Worm (Caenorhabditis elegans): ENCODE data around the gene T06C12.14.
"Not testable (repeated sequence)": the region's sequence is repeated elsewhere in the genome, so short reads cannot be mapped to it uniquely, and the experiment has no call there.

The T06C12.14 gene

DNA sequence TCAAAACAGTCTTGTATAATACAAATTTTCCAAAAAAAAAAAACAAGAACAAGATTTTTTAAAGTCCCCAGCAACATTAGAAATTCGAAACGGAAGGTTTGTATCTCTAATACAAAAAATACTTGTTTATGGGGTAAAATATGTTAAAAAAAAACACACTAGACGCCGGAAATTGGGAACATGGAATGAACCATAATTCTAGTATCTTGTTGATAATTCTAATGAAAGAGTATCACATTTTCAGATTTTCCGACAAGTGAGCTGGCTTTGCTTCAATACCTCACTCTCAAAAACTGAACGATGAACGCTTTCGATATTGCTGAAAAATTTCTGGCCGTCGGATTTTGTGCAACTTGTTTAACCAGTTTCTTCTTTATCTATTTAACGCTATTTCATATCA lies 2.1 kb upstream of the T06C12.14 start, which contains the start of gene str-60:
str-60 (plus strand) TSS at position 301 of the 400 bp plus-strand sequence.
- no peak for TF ChIP-seq ztf-11 (tag; optimal IDR thresholded peaks at IDR 0.05)
- no peak for TF ChIP-seq nhr-77 (tag; optimal IDR thresholded peaks at IDR 0.05)
- no peak for TF ChIP-seq lin-1 (GFP tag; IDR thresholded peaks at IDR 0.05)

DNA sequence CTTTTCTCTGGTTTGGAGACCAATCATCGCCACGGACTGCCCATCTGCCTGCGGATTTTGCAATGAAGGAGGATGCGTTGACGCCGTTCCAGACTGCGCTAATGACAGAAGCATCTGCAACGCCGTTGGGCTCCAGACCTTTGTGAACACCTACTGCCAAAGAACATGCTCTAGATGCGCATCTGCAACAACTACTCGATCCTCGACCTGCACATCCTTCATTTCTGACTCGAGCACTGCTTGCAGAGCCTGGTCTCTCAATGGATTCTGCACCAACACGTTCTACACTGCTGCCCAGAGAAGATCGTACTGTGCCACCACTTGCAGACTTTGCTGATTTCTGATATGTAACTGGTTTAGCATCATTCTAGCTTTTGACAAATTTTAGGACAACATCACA lies 768 bp downstream of the T06C12.14 start:
- TF ChIP-seq mxl-3 (GFP tag; optimal IDR thresholded peaks at IDR 0.05) (no peak), hif-1 (tag; optimal IDR thresholded peaks at IDR 0.05) (no peak), dve-1 (tag; optimal IDR thresholded peaks at IDR 0.05; ENCODE audit: insufficient read depth) (no peak), mxl-2 (GFP tag; conservative IDR thresholded peaks at IDR 0.05) (no peak), daf-16 (GFP tag; optimal IDR thresholded peaks at IDR 0.05) (no peak), daf-16 (tag; optimal IDR thresholded peaks at IDR 0.05) (no peak), F10B5.3 (tag; optimal IDR thresholded peaks at IDR 0.05) (no peak), Y5F2A.4 (GFP tag; optimal IDR thresholded peaks at IDR 0.05) (no peak), dmd-6 (GFP tag; IDR thresholded peaks at IDR 0.05) (no peak)

DNA sequence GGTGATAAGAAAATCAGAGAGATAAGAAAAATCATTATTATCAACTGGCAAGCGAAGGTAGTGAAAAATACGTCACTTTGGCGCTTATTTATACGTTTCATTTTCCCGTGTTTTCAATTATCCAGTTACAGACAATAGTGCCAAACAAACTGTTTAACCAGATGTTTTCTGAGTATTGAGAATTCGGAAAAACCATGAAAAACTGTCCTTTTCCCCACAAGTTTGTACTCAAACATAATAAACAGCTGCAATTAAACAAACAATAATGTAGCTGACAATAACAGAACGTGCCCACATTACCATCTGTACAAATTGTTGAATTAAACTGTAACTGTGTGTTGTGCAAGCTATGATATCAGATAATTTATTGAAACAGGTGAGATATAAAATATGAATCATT lies 5.7 kb downstream of the T06C12.14 start, which contains the start of the genes F35E8.1 and F35E8.2:
F35E8.1 (minus strand) TSS at position 101 of the 400 bp plus-strand sequence.
F35E8.2 (plus strand) TSS at position 132 of the 400 bp plus-strand sequence.
- 0 out of 2 replicates have a peak, but pooled peaks have one; percentile 14 for TF ChIP-seq dmd-6 (GFP tag; IDR thresholded peaks at IDR 0.05)
- not testable (repeated sequence) for TF ChIP-seq daf-16 (GFP tag; optimal IDR thresholded peaks at IDR 0.05)
- TF ChIP-seq daf-16 (tag; optimal IDR thresholded peaks at IDR 0.05) = peak; percentile 46

DNA sequence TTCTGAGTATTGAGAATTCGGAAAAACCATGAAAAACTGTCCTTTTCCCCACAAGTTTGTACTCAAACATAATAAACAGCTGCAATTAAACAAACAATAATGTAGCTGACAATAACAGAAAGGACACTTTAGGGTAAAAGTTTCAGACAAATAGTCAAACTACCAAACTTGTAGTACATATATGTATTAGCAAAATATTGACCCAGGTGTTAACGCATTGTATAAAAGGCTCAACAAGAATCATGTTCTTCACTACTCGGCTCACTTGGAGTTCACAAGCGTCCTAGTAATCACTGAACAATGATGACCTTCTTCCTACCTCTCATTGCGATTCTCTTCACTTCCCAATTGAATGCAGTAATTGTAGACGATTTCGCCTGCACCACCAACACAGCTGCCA lies 12.1 kb downstream of the T06C12.14 start, which contains the start of gene F35E8.6:
F35E8.6 (plus strand) TSS at position 301 of the 400 bp plus-strand sequence.
- TF ChIP-seq nhr-11 (tag; optimal IDR thresholded peaks at IDR 0.05) (no peak), lsy-2 (tag; optimal IDR thresholded peaks at IDR 0.05) (no peak), T26A8.4 (GFP tag; IDR thresholded peaks at IDR 0.05) (no peak), nhr-10 (tag; optimal IDR thresholded peaks at IDR 0.05) (no peak), mdl-1 (tag; optimal IDR thresholded peaks at IDR 0.05) (no peak), ceh-28 (tag; optimal IDR thresholded peaks at IDR 0.05) (no peak), unc-130 (GFP tag; optimal IDR thresholded peaks at IDR 0.05) (no peak), ctbp-1 (GFP tag; IDR thresholded peaks at IDR 0.05) (no peak), R02D3.7 (tag; optimal IDR thresholded peaks at IDR 0.05) (no peak)

DNA sequence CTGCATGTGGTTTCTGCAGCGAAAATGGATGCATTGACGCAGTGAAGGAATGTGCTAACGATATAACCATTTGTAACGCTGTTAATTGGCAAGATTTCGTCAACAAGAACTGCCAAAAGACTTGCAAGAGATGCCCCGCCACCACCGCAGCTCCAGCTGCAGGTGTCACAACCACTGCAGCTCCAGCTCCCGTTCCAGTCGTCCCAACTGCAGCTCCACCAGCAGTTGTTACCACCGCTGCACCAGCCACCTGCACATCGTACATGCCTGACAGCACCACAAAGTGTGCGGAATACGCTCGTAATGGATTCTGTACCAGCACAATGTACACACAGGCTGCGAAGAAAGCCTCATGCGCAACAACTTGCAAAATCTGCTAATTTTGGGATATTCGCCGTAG lies 12.9 kb downstream of the T06C12.14 start:
- TF ChIP-seq D1046.2 (GFP tag; IDR thresholded peaks at IDR 0.05) (no peak), set-16 (GFP tag; IDR thresholded peaks at IDR 0.05) (peak; percentile 58)

DNA sequence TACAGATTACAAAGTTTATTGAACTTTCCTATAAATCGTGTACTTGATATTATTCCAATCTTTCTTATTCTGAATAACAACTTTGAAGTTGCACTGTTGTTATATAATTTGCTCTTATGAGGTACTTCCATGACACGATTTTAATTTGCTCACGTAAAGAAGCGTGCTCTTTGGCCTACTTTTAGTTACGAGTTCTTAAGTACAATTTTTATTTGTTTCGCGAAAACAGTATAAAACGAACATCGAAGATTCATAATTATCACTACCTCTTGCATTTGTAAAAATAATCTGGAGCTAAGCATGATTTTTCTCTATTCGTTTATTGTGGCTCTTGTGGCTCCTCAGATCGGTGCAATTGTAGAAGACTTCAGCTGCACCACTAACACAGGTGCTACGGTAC lies 13.9 kb downstream of the T06C12.14 start, which contains the start of gene F35E8.7:
F35E8.7 (plus strand) TSS at position 301 of the 400 bp plus-strand sequence.
- no peak for TF ChIP-seq T26A8.4 (GFP tag; IDR thresholded peaks at IDR 0.05)
- no peak for TF ChIP-seq attf-4 (tag; optimal IDR thresholded peaks at IDR 0.05)
- TF ChIP-seq gei-8 (GFP tag; optimal IDR thresholded peaks at IDR 0.05) = no peak
- no peak for TF ChIP-seq ctbp-1 (GFP tag; IDR thresholded peaks at IDR 0.05)
- TF ChIP-seq F44E2.7 (GFP tag; IDR thresholded peaks at IDR 0.05) = no peak
- no peak for TF ChIP-seq madf-9 (GFP tag; conservative IDR thresholded peaks at IDR 0.05)
- no peak for TF ChIP-seq nhr-6 (tag; optimal IDR thresholded peaks at IDR 0.05)
- TF ChIP-seq D1046.2 (GFP tag; IDR thresholded peaks at IDR 0.05) = no peak
- no peak for TF ChIP-seq Y75B8A.6 (GFP tag; IDR thresholded peaks at IDR 0.05)
- TF ChIP-seq hlh-11 (tag; optimal IDR thresholded peaks at IDR 0.05) = no peak
- no peak for TF ChIP-seq aly-2 (tag; optimal IDR thresholded peaks at IDR 0.05)
- no peak for TF ChIP-seq Y48G9A.11 (GFP tag; IDR thresholded peaks at IDR 0.05)
- no peak for TF ChIP-seq mdt-29 (GFP tag; IDR thresholded peaks at IDR 0.05)
- no peak for TF ChIP-seq jun-1 (tag; optimal IDR thresholded peaks at IDR 0.05)
- TF ChIP-seq F49E8.2 (tag; optimal IDR thresholded peaks at IDR 0.05; ENCODE audit: borderline replicate concordance) = no peak
- no peak for TF ChIP-seq hif-1 (tag; optimal IDR thresholded peaks at IDR 0.05)
- no peak for TF ChIP-seq hlh-30 (tag; optimal IDR thresholded peaks at IDR 0.05; ENCODE audit: insufficient read depth)
- TF ChIP-seq daf-8 (GFP tag; IDR thresholded peaks at IDR 0.05) = no peak
- TF ChIP-seq F26F4.8 (GFP tag; conservative IDR thresholded peaks at IDR 0.05) = no peak
